Fruit fly (Drosophila melanogaster): Measurements from ENCODE around the gene SMC5.
A peak's percentile ranks its signal among the peaks of the same experiment; 100 is the strongest.

The SMC5 gene

DNA sequence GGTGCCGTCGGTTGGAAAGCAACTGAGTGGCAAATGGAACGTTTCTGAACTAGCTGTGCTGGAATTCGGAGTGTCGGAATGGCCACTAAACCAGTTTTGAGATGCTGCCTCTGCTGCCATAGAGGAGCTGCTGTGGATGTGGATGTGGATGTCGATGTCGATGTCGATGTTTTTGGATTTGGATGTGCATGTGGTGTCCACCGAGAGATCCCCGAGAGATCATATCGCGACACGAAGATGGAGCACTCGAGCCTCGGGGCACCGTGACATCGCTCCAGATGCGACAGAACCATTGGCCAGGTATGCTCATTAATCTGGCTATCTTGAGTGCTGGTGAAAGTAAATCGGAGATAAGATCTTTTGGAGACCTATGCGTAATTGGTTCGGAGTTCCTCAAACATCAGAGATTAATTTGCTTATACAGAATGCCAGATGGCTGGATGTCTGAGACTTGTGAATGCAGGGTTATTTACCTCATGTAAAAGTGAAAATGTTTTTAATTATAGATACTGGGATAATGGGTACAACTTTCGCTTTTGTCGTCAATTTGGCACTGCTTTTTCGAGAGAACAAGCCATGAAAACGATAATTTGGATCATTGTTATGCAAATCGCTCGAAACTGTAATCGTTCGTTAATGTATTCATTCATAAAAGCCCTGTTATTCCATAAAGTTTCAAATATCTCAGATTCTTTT, 10.7 kb upstream of the SMC5 start, which contains the start of gene CG7173:
Gene CG7173, minus strand, starts transcription at position 51 of the 696 bp plus-strand sequence.
- no peak for TF ChIP-seq CG11294 (GFP tag; IDR thresholded peaks at IDR 0.05)
- TF ChIP-seq CG4318 (GFP tag; optimal IDR thresholded peaks at IDR 0.05), result no peak
- TF ChIP-seq Eip78C (GFP tag), result no peak
- no peak for TF ChIP-seq CG16779 (tag; optimal IDR thresholded peaks at IDR 0.05)
- no peak for TF ChIP-seq Hr38 (GFP tag; optimal IDR thresholded peaks at IDR 0.05)
- TF ChIP-seq Smox (GFP tag; optimal IDR thresholded peaks at IDR 0.05), result no peak
- no peak for TF ChIP-seq CG6276 (GFP tag; optimal IDR thresholded peaks at IDR 0.05)
- TF ChIP-seq net (GFP tag; optimal IDR thresholded peaks at IDR 0.05), result no peak
- TF ChIP-seq Lpt (GFP tag; optimal IDR thresholded peaks at IDR 0.05), result no peak
- no peak for TF ChIP-seq Sox102F (GFP tag; optimal IDR thresholded peaks at IDR 0.05)
- no peak for TF ChIP-seq CG3919 (GFP tag; optimal IDR thresholded peaks at IDR 0.05)
- no peak for TF ChIP-seq CG10631 (GFP tag; optimal IDR thresholded peaks at IDR 0.05)
- TF ChIP-seq CG1621 (tag; optimal IDR thresholded peaks at IDR 0.05), result no peak
- no peak for TF ChIP-seq CG9139 (GFP tag; optimal IDR thresholded peaks at IDR 0.05)
- TF ChIP-seq spab (GFP tag; optimal IDR thresholded peaks at IDR 0.05), result no peak

DNA sequence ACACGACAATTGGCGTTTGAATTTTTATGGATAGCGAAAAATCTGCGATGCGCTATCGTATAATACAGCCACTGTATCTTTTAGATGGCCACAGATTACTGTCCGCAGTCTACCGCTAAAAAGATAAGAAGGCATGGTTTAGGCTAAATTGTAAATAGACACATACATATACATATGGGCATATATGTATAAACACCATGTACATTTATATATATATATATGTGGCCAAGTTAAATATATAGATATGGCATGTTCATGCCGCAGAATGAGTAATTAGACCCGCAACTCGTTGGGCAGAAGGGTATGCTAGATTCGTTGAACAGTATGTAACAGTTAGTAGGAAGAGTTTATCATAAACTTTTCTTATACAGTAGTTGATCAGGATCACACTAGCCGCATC, 6.9 kb upstream of the SMC5 start, which contains the start of gene CapaR:
Gene CapaR, minus strand, starts transcription at position 101 of the 400 bp plus-strand sequence.
- no peak for TF ChIP-seq esn (GFP tag; optimal IDR thresholded peaks at IDR 0.05)

DNA sequence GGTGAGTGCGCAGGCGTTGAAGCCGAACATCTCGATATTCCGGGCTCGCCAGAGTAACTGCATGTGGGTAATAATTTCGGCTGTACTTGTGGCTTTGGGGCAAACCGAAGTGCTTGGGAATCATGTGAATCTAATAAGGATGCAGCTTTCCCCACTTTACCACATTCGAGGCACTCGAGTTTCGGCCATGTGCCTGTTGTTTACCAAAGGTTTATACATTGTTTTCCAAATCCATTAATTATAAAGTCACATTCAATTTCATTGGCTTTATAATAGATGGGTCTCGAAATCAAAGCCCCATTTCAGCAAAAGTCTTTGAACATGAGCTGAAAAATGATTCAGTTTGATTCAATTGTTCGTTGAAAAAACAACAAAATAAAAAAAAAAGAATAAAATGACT, 3.9 kb upstream of the SMC5 start, which contains the start of gene CG7634:
Gene CG7634, plus strand, starts transcription at position 301 of the 400 bp plus-strand sequence.
- TF ChIP-seq cyc (GFP tag; optimal IDR thresholded peaks at IDR 0.05) (no peak), pdm3 (GFP tag; optimal IDR thresholded peaks at IDR 0.05) (no peak), Eip93F (GFP tag; optimal IDR thresholded peaks at IDR 0.05) (no peak)

dm6 chr3L:21568254-21568653, 722 bp upstream of the SMC5 start:
- no peak for TF ChIP-seq Lpt (GFP tag; optimal IDR thresholded peaks at IDR 0.05)

- TF ChIP-seq CG3032 (tag; optimal IDR thresholded peaks at IDR 0.05) (no peak), OdsH (GFP tag; optimal IDR thresholded peaks at IDR 0.05) (no peak), CG16779 (tag; optimal IDR thresholded peaks at IDR 0.05) (no peak), Smox (GFP tag; optimal IDR thresholded peaks at IDR 0.05) (no peak), Ets21C (GFP tag; optimal IDR thresholded peaks at IDR 0.05) (no peak), Hr39 (GFP tag; optimal IDR thresholded peaks at IDR 0.05) (no peak), CG3919 (GFP tag; optimal IDR thresholded peaks at IDR 0.05) (no peak), dsx (GFP tag; optimal IDR thresholded peaks at IDR 0.05; ENCODE audit: poor library complexity, severe bottlenecking) (no peak), Sox15 (GFP tag; optimal IDR thresholded peaks at IDR 0.05) (no peak), CG11902 (GFP tag; optimal IDR thresholded peaks at IDR 0.05) (no peak), Gug (GFP tag; IDR thresholded peaks at IDR 0.05) (no peak), svp (GFP tag) (no peak), Met (GFP tag; optimal IDR thresholded peaks at IDR 0.05) (no peak)
Measured at dm6 chr3L:21573831-21574230, 4.9 kb downstream of the SMC5 start, which contains the start of gene EMC10. EMC10 (plus strand) TSS chr3L:21574131.

DNA sequence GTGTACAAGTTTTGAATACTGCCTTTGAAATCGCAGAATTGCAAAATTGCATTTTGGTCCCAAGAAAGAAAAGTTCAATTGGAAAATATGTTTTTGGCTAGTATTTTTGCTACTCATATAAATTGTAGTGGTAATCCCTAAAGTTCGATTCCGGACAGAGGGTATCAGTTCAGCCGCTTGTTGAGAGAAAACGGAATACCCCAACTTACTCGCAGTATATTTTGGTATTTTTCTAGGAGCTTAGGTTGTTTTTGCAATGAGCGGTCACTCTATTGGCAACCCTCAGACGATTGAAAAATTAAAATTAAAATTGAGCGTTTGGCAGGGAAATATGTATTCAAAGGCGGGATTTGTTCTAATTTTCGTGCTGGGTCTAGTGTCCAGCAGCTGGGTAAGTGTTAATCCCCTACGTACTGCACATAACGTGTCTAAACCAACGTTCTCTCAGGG, 5.3 kb downstream of the SMC5 start:
- TF ChIP-seq net (GFP tag; optimal IDR thresholded peaks at IDR 0.05) (no peak), esn (GFP tag; optimal IDR thresholded peaks at IDR 0.05) (peak; percentile 27), dac (GFP tag; optimal IDR thresholded peaks at IDR 0.05) (no peak)
